Fruit fly (Drosophila melanogaster): Measurements from ENCODE around the gene Clp.

dm6 chr2L:776236-776635 is 43.5 kb upstream of the Clp start, which contains the start of gene CG13946:
- TF ChIP-seq pan (optimal IDR thresholded peaks at IDR 0.05) (no peak), psq (optimal IDR thresholded peaks at IDR 0.05) (no peak), CG8478 (optimal IDR thresholded peaks at IDR 0.05) (no peak), EcR (GFP tag; optimal IDR thresholded peaks at IDR 0.05) (no peak), usp (GFP tag; optimal IDR thresholded peaks at IDR 0.05) (no peak), Dll (optimal IDR thresholded peaks at IDR 0.05) (no peak)

All from whole organism.